Fruit fly (Drosophila melanogaster) whole organism, embryonic: ENCODE data around the gene CG4101.

Experiments
- B-H1 ChIP-seq: fragments of 200-800 bp; sonication (Bioruptor generic); IDR thresholded peaks from 3 replicates; pipeline ENCODE4 v1.3.6; 2022; ENCODE audit warnings: missing biosample characterization, missing genetic modification characterization
- Bgb ChIP-seq: fragments of 200-800 bp; sonication (Bioruptor generic); IDR thresholded peaks from 2 replicates; pipeline ENCODE4 v1.3.6; 2022; ENCODE audit warnings: missing biosample characterization, missing genetic modification characterization; ENCODE audit not compliant: partially characterized antibody
- Blimp-1 ChIP-seq: fragments of 200-800 bp; sonication (Bioruptor generic); optimal IDR thresholded peaks from 3 replicates; lab custom pipeline; 2018; ENCODE audit warnings: missing biosample characterization, missing genetic modification characterization, mild to moderate bottlenecking, moderate library complexity, missing genetic modification reagents
- CG1024 ChIP-seq: fragments of 200-800 bp; sonication (Bioruptor generic); IDR thresholded peaks from 2 replicates; pipeline ENCODE4 v1.3.6; 2022; ENCODE audit warnings: missing biosample characterization, missing genetic modification characterization
- CG11398 ChIP-seq: fragments of 200-800 bp; sonication (Bioruptor generic); optimal IDR thresholded peaks from 2 replicates; lab custom pipeline; 2016; ENCODE audit warnings: missing biosample characterization, missing genetic modification characterization
- CG12299 ChIP-seq: fragments of 200-800 bp; sonication (Bioruptor generic); optimal IDR thresholded peaks from 2 replicates; lab custom pipeline; 2018; ENCODE audit warnings: missing biosample characterization, mild to moderate bottlenecking, missing genetic modification characterization
- CG15696 ChIP-seq: fragments of 200-800 bp; sonication (Bioruptor generic); optimal IDR thresholded peaks from 2 replicates; lab custom pipeline; 2019; ENCODE audit warnings: missing biosample characterization, mild to moderate bottlenecking, missing genetic modification characterization, moderate library complexity
- CG1603 ChIP-seq: fragments of 200-800 bp; sonication (Bioruptor generic); optimal IDR thresholded peaks from 2 replicates; lab custom pipeline; 2019; ENCODE audit warnings: missing biosample characterization, mild to moderate bottlenecking, missing genetic modification characterization, moderate library complexity
- CG17568 ChIP-seq: fragments of 200-800 bp; sonication (Bioruptor generic); optimal IDR thresholded peaks from 2 replicates; lab custom pipeline; 2018; ENCODE audit warnings: missing biosample characterization, mild to moderate bottlenecking, missing genetic modification characterization, moderate library complexity
- CG34422 ChIP-seq: fragments of 200-800 bp; sonication (Bioruptor generic); IDR thresholded peaks from 3 replicates; pipeline ENCODE4 v1.3.6; 2022; ENCODE audit warnings: missing biosample characterization, missing genetic modification characterization
- CG43689 ChIP-seq: fragments of 200-800 bp; sonication (Bioruptor generic); IDR thresholded peaks from 2 replicates; pipeline ENCODE4 v1.3.6; 2022; ENCODE audit warnings: missing biosample characterization, missing genetic modification characterization
- CG6654 ChIP-seq: fragments of 200-800 bp; sonication (Bioruptor generic); optimal IDR thresholded peaks from 2 replicates; lab custom pipeline; 2017; ENCODE audit warnings: missing biosample characterization, mild to moderate bottlenecking, missing genetic modification characterization
- CG6689 ChIP-seq: fragments of 200-800 bp; sonication (Bioruptor generic); IDR thresholded peaks from 2 replicates; pipeline ENCODE4 v1.3.6; 2022; ENCODE audit warnings: missing biosample characterization, missing genetic modification characterization
- CG9817 ChIP-seq: fragments of 200-800 bp; sonication (Bioruptor generic); optimal IDR thresholded peaks from 2 replicates; lab custom pipeline; 2018; ENCODE audit warnings: missing biosample characterization, mild to moderate bottlenecking, missing genetic modification characterization, moderate library complexity
- D19B ChIP-seq: fragments of 200-800 bp; sonication (Bioruptor generic); optimal IDR thresholded peaks from 2 replicates; lab custom pipeline; 2017; ENCODE audit warnings: missing biosample characterization, mild to moderate bottlenecking, missing genetic modification characterization
- Dek ChIP-seq: fragments of 200-800 bp; sonication (Bioruptor generic); optimal IDR thresholded peaks from 3 replicates; lab custom pipeline; 2019; ENCODE audit warnings: missing biosample characterization, mild to moderate bottlenecking, missing genetic modification characterization, moderate library complexity
- Dll ChIP-seq: fragments of 200-800 bp; sonication (Bioruptor generic); IDR thresholded peaks from 4 replicates; pipeline ENCODE4 v1.3.6; 2022; ENCODE audit warnings: missing biosample characterization, missing genetic modification characterization; ENCODE audit not compliant: partially characterized antibody
- Dref ChIP-seq: fragments of 200-800 bp; sonication (Bioruptor generic); IDR thresholded peaks from 2 replicates; pipeline ENCODE4 v1.3.6; 2022; ENCODE audit warnings: missing biosample characterization, missing genetic modification characterization
- Drgx ChIP-seq: fragments of 200-800 bp; sonication (Bioruptor generic); IDR thresholded peaks from 2 replicates; pipeline ENCODE4 v1.3.6; 2022; ENCODE audit warnings: missing biosample characterization, missing genetic modification characterization
- E2f1 ChIP-seq: fragments of 200-800 bp; sonication (Bioruptor generic); IDR thresholded peaks from 2 replicates; pipeline ENCODE4 v1.3.6; 2022; ENCODE audit warnings: missing biosample characterization, missing genetic modification characterization
- ERR ChIP-seq: fragments of 200-800 bp; sonication (Bioruptor generic); optimal IDR thresholded peaks from 2 replicates; lab custom pipeline; 2016; ENCODE audit warnings: missing biosample characterization, missing genetic modification characterization
- Eip74EF ChIP-seq, 2 experiments: fragments of 200-800 bp in 1 of 2; fragments of >200 bp in 1 of 2; sonication (Bioruptor generic) in 1 of 2; optimal IDR thresholded peaks; 2 replicates each; lab custom pipeline; 2017 to 2019; ENCODE audit warnings: missing biosample characterization in 2 of 2, missing genetic modification characterization in 2 of 2, mild to moderate bottlenecking in 1 of 2, moderate library complexity in 1 of 2
- Ets65A ChIP-seq: fragments of 200-800 bp; sonication (Bioruptor generic); peaks from one replicate; lab custom pipeline; 2016; ENCODE audit warnings: missing biosample characterization, missing genetic modification characterization
- Lhr ChIP-seq: fragments of 200-800 bp; sonication (Bioruptor generic); optimal IDR thresholded peaks from 3 replicates; lab custom pipeline; 2017; ENCODE audit warnings: mild to moderate bottlenecking, missing biosample characterization, missing genetic modification reagents, missing genetic modification characterization
- MESR4 ChIP-seq: fragments of 200-800 bp; sonication (Bioruptor generic); optimal IDR thresholded peaks from 2 replicates; lab custom pipeline; 2018; ENCODE audit warnings: missing biosample characterization, mild to moderate bottlenecking, missing genetic modification characterization, moderate library complexity
- NC2β ChIP-seq: fragments of 200-800 bp; sonication (Bioruptor generic); optimal IDR thresholded peaks from 2 replicates; lab custom pipeline; 2016; ENCODE audit warnings: missing biosample characterization, missing genetic modification characterization
- Oaz ChIP-seq: fragments of 200-800 bp; sonication (Bioruptor generic); IDR thresholded peaks from 2 replicates; pipeline ENCODE4 v1.3.6; 2022; ENCODE audit warnings: missing biosample characterization, missing genetic modification characterization
- Pdp1 ChIP-seq, 2 experiments: fragments of 200-800 bp; sonication (Bioruptor generic); optimal IDR thresholded peaks; 3 replicates each; lab custom pipeline; 2016; ENCODE audit warnings: missing biosample characterization in 2 of 2, missing genetic modification characterization in 2 of 2, mild to moderate bottlenecking in 1 of 2, moderate library complexity in 1 of 2
- Sox100B ChIP-seq: fragments of 200-800 bp; sonication (Bioruptor generic); optimal IDR thresholded peaks from 3 replicates; lab custom pipeline; 2018; ENCODE audit warnings: missing biosample characterization, mild to moderate bottlenecking, missing genetic modification characterization
- amos ChIP-seq: fragments of 200-800 bp; sonication (Bioruptor generic); IDR thresholded peaks from 2 replicates; pipeline ENCODE4 v1.3.6; 2022; ENCODE audit warnings: missing biosample characterization, missing genetic modification characterization; ENCODE audit not compliant: partially characterized antibody
- bbx ChIP-seq: fragments of 200-800 bp; sonication (Bioruptor generic); IDR thresholded peaks from 2 replicates; pipeline ENCODE4 v1.3.6; 2022; ENCODE audit warnings: missing biosample characterization, missing genetic modification characterization; ENCODE audit not compliant: partially characterized antibody
- bcd ChIP-seq: fragments of 200-800 bp; sonication (Bioruptor generic); optimal IDR thresholded peaks from 2 replicates; lab custom pipeline; 2017; ENCODE audit warnings: missing biosample characterization, mild to moderate bottlenecking, missing genetic modification characterization
- caup ChIP-seq: fragments of 200-800 bp; sonication (Bioruptor generic); optimal IDR thresholded peaks from 3 replicates; lab custom pipeline; 2017; ENCODE audit warnings: missing biosample characterization, mild to moderate bottlenecking, missing genetic modification characterization, moderate library complexity; ENCODE audit not compliant: severe bottlenecking
- dm ChIP-seq: fragments of 200-800 bp; sonication (Bioruptor generic); optimal IDR thresholded peaks from 3 replicates; lab custom pipeline; 2016; ENCODE audit warnings: missing biosample characterization, missing genetic modification characterization
- dpn ChIP-seq, 2 experiments: fragments of 200-800 bp; sonication (Bioruptor generic); optimal IDR thresholded peaks; 3 replicates each; lab custom pipeline; 2016; ENCODE audit warnings: missing biosample characterization in 2 of 2, missing genetic modification characterization in 2 of 2
- emc ChIP-seq: fragments of 200-800 bp; sonication (Bioruptor generic); optimal IDR thresholded peaks from 2 replicates; lab custom pipeline; 2016; ENCODE audit warnings: missing biosample characterization, missing genetic modification characterization
- ems ChIP-seq: fragments of 200-800 bp; sonication (Bioruptor generic); optimal IDR thresholded peaks from 3 replicates; lab custom pipeline; 2016; ENCODE audit warnings: missing biosample characterization, missing genetic modification characterization
- eyg ChIP-seq: fragments of 200-800 bp; sonication (Bioruptor generic); optimal IDR thresholded peaks from 3 replicates; lab custom pipeline; 2016; ENCODE audit warnings: missing biosample characterization, missing genetic modification characterization
- ftz-f1 ChIP-seq: fragments of 200-800 bp; sonication (Bioruptor generic); optimal IDR thresholded peaks from 2 replicates; lab custom pipeline; 2016; ENCODE audit warnings: missing biosample characterization, missing genetic modification characterization
- inv ChIP-seq: fragments of 200-800 bp; sonication (Bioruptor generic); IDR thresholded peaks from 2 replicates; pipeline ENCODE4 v1.3.6; 2022; ENCODE audit warnings: missing biosample characterization, missing genetic modification characterization; ENCODE audit not compliant: partially characterized antibody
- jing ChIP-seq: fragments of 200-800 bp; sonication (Bioruptor generic); optimal IDR thresholded peaks from 2 replicates; lab custom pipeline; 2018; ENCODE audit warnings: missing biosample characterization, mild to moderate bottlenecking, missing genetic modification characterization
- kah ChIP-seq: fragments of 200-800 bp; sonication (Bioruptor generic); optimal IDR thresholded peaks from 2 replicates; lab custom pipeline; 2018; ENCODE audit warnings: missing biosample characterization, mild to moderate bottlenecking, missing genetic modification characterization
- knrl ChIP-seq: fragments of 200-800 bp; sonication (Bioruptor generic); IDR thresholded peaks from 3 replicates; pipeline ENCODE4 v1.3.6; 2022; ENCODE audit warnings: missing biosample characterization, missing genetic modification characterization; ENCODE audit not compliant: partially characterized antibody
- nerfin-2 ChIP-seq: fragments of 200-800 bp; sonication (Bioruptor generic); IDR thresholded peaks from 2 replicates; pipeline ENCODE4 v1.3.6; 2022; ENCODE audit warnings: missing biosample characterization, missing genetic modification characterization; ENCODE audit not compliant: partially characterized antibody
- repo ChIP-seq: fragments of 200-800 bp; sonication (Bioruptor generic); optimal IDR thresholded peaks from 2 replicates; lab custom pipeline; 2016; ENCODE audit warnings: missing biosample characterization, missing genetic modification characterization
- ro ChIP-seq: fragments of 200-800 bp; sonication (Bioruptor generic); IDR thresholded peaks from 2 replicates; pipeline ENCODE4 v1.3.6; 2022; ENCODE audit warnings: missing biosample characterization, missing genetic modification characterization
- scrt ChIP-seq: fragments of 200-800 bp; sonication (Bioruptor generic); optimal IDR thresholded peaks from 2 replicates; lab custom pipeline; 2018; ENCODE audit warnings: missing biosample characterization, mild to moderate bottlenecking, missing genetic modification characterization, moderate library complexity
- sens ChIP-seq: fragments of 200-800 bp; sonication (Bioruptor generic); peaks from one replicate; lab custom pipeline; 2016; ENCODE audit warnings: missing biosample characterization, missing genetic modification characterization
- ttk ChIP-seq: fragments of 200-800 bp; sonication (Bioruptor generic); IDR thresholded peaks from 2 replicates; pipeline ENCODE4 v2.1.2; 2022; ENCODE audit warnings: missing biosample characterization, missing genetic modification characterization
- yki ChIP-seq: fragments of >200 bp; optimal IDR thresholded peaks from 3 replicates; lab custom pipeline; 2018

CG4101 gene

DNA sequence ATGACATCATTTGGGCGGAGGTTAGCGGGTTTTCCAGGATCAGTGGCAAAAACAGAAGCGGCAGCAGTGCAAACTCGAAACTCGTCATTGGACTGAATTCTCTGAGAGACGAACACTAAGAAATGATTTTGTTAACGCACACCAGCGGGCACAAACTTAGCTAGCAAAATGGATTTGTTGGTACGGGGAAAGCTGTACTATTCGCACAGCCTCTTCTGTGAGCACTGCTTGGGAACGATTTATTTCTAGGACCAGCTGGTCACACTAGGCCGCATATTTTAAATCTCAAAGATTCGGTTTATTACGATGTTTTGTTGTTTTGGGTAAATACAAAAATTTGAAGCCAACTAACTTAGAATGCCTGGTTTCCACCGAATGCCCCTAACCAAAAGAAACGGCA lies 3.2 kb upstream of the CG4101 start, which contains the start of gene CG4098 (continued):
- TF ChIP-seq CG43689 = no peak
- TF ChIP-seq Oaz (GFP tag; lab: Robert Waterston, UW) = no peak
- TF ChIP-seq ro = no peak
- no peak; the same call in 1 of the 2 replicates for TF ChIP-seq amos (GFP tag; lab: Robert Waterston, UW)
- peak; percentile 39 for TF ChIP-seq ERR
- TF ChIP-seq emc = no peak
- TF ChIP-seq CG6689 (GFP tag; lab: Robert Waterston, UW) = peak; percentile 47; the same call in 1 of the 2 replicates
- peak; percentile 52; the same call in 1 of the 2 replicates for TF ChIP-seq ttk (GFP tag; lab: Robert Waterston, UW)
- peak; percentile 71 to 72 for TF ChIP-seq dpn (GFP tag; optimal IDR thresholded peaks at IDR 0.05; lab: Kevin White, UChicago)
- TF ChIP-seq CG34422 (GFP tag; lab: Robert Waterston, UW) = peak; percentile 34; the same call in 1 of the 3 replicates
- peak; percentile 55 for TF ChIP-seq CG9817 (tag; lab: Kevin White, UChicago)
- peak; percentile 12 for TF ChIP-seq Blimp-1 (GFP tag; lab: Kevin White, UChicago)
- 0 out of 4 replicates have a peak, but pooled peaks have one; percentile 29 for TF ChIP-seq Dll (GFP tag; lab: Robert Waterston, UW)
- peak; percentile 33 for TF ChIP-seq MESR4
- peak; percentile 81 for TF ChIP-seq Drgx (GFP tag; lab: Robert Waterston, UW)
- TF ChIP-seq CG12299 (tag; lab: Kevin White, UChicago) = no peak
- TF ChIP-seq Ets65A = no peak
- no peak for TF ChIP-seq nerfin-2 (GFP tag; lab: Robert Waterston, UW)
- TF ChIP-seq Sox100B (GFP tag; lab: Kevin White, UChicago) = no peak
- peak; percentile 10 for TF ChIP-seq ftz-f1 (GFP tag; lab: Kevin White, UChicago)
- TF ChIP-seq scrt (GFP tag; lab: Kevin White, UChicago) = no peak
- TF ChIP-seq yki (lab: Kevin White, UChicago) = no peak
- no peak for TF ChIP-seq CG11398 (GFP tag; lab: Kevin White, UChicago)
- no peak for TF ChIP-seq kah (GFP tag; lab: Kevin White, UChicago)
- peak; percentile 24; the same call in 2 of the 3 replicates for TF ChIP-seq B-H1 (GFP tag; lab: Robert Waterston, UW)
- no peak for TF ChIP-seq D19B
- peak; percentile 47 for TF ChIP-seq Dek (tag; lab: Kevin White, UChicago)
- TF ChIP-seq E2f1 = peak; percentile 52; the same call in 1 of the 2 replicates
- no peak for TF ChIP-seq repo (GFP tag; lab: Kevin White, UChicago)
- no peak for TF ChIP-seq CG1024
- TF ChIP-seq eyg (GFP tag; lab: Kevin White, UChicago) = peak; percentile 19
- no peak for TF ChIP-seq inv (GFP tag; lab: Robert Waterston, UW)
- peak; percentile 11 for TF ChIP-seq dm (GFP tag; lab: Kevin White, UChicago)
- peak; percentile 55 for TF ChIP-seq caup (GFP tag; lab: Kevin White, UChicago)
- TF ChIP-seq Lhr (GFP tag; lab: Kevin White, UChicago) = no peak
- peak; percentile 63 to 65 for TF ChIP-seq Pdp1 (GFP tag; optimal IDR thresholded peaks at IDR 0.05; lab: Kevin White, UChicago)
- TF ChIP-seq jing (GFP tag; lab: Kevin White, UChicago) = no peak
- TF ChIP-seq bbx = peak; percentile 23; the same call in 1 of the 2 replicates
- TF ChIP-seq CG15696 (tag; lab: Kevin White, UChicago) = no peak
- peak; percentile 75 for TF ChIP-seq CG1603 (tag; lab: Kevin White, UChicago)
- peak; percentile 83 for TF ChIP-seq sens (GFP tag; lab: Kevin White, UChicago)
- TF ChIP-seq knrl = 0 out of 3 replicates have a peak, but pooled peaks have one; percentile 21
- TF ChIP-seq NC2β (GFP tag; lab: Kevin White, UChicago) = peak; percentile 44
- TF ChIP-seq Dref (GFP tag; lab: Robert Waterston, UW) = peak; percentile 53
- no peak for TF ChIP-seq Bgb (GFP tag; lab: Robert Waterston, UW)
- no peak for TF ChIP-seq Eip74EF (GFP tag; optimal IDR thresholded peaks at IDR 0.05; lab: Kevin White, UChicago)
- TF ChIP-seq CG17568 (GFP tag; lab: Kevin White, UChicago) = no peak
- peak; percentile 58 for TF ChIP-seq ems (GFP tag; lab: Kevin White, UChicago)
- peak; percentile 47 for TF ChIP-seq bcd (GFP tag; lab: Kevin White, UChicago)
- TF ChIP-seq CG6654 (GFP tag; lab: Kevin White, UChicago) = no peak
